Fruit fly (Drosophila melanogaster) whole organism, pupa: ENCODE data around the gene Muc68Ca.

Experiments used
- CG10348 ChIP-seq: fragments of 200-800 bp; sonication (Bioruptor generic); IDR thresholded peaks from 2 replicates; pipeline ENCODE4 v1.3.6; 2022; ENCODE audit warnings: missing biosample characterization, missing genetic modification characterization
- CG13204 ChIP-seq: fragments of 200-800 bp; sonication (Bioruptor generic); optimal IDR thresholded peaks from 2 replicates; lab custom pipeline; 2018; ENCODE audit warnings: missing biosample characterization, mild to moderate bottlenecking, missing genetic modification characterization, moderate library complexity
- CG15710 ChIP-seq: fragments of 200-800 bp; sonication (Bioruptor generic); optimal IDR thresholded peaks from 2 replicates; lab custom pipeline; 2018; ENCODE audit warnings: missing biosample characterization, mild to moderate bottlenecking, missing genetic modification characterization, moderate library complexity
- CG4496 ChIP-seq: fragments of 200-800 bp; sonication (Bioruptor generic); IDR thresholded peaks from 3 replicates; pipeline ENCODE4 v1.3.6; 2022; ENCODE audit warnings: missing biosample characterization, missing genetic modification characterization
- CG9948 ChIP-seq: fragments of 200-800 bp; sonication (Bioruptor generic); optimal IDR thresholded peaks from 2 replicates; lab custom pipeline; 2018; ENCODE audit warnings: missing biosample characterization, mild to moderate bottlenecking, missing genetic modification characterization, moderate library complexity
- EcR ChIP-seq: fragments of 200-800 bp; sonication (Bioruptor generic); optimal IDR thresholded peaks from 3 replicates; lab custom pipeline; 2019; ENCODE audit warnings: missing biosample characterization, missing genetic modification characterization, mild to moderate bottlenecking, moderate library complexity, missing genetic modification reagents
- Ets98B ChIP-seq: fragments of 200-800 bp; sonication (Bioruptor generic); IDR thresholded peaks from 2 replicates; pipeline ENCODE4 v1.3.6; 2022; ENCODE audit warnings: missing biosample characterization, missing genetic modification characterization
- Snoo ChIP-seq: fragments of 200-800 bp; sonication (Bioruptor generic); optimal IDR thresholded peaks from 3 replicates; lab custom pipeline; 2017; ENCODE audit warnings: missing biosample characterization, mild to moderate bottlenecking, missing genetic modification characterization, inconsistent platforms
- fd96Ca ChIP-seq: fragments of 200-800 bp; sonication (Bioruptor generic); IDR thresholded peaks from 3 replicates; pipeline ENCODE4 v1.3.6; 2022; ENCODE audit warnings: missing biosample characterization, missing genetic modification characterization
- gl ChIP-seq: fragments of 200-800 bp; sonication (Bioruptor generic); optimal IDR thresholded peaks from 2 replicates; lab custom pipeline; 2018; ENCODE audit warnings: missing biosample characterization, mild to moderate bottlenecking, missing genetic modification characterization

Muc68Ca gene

DNA sequence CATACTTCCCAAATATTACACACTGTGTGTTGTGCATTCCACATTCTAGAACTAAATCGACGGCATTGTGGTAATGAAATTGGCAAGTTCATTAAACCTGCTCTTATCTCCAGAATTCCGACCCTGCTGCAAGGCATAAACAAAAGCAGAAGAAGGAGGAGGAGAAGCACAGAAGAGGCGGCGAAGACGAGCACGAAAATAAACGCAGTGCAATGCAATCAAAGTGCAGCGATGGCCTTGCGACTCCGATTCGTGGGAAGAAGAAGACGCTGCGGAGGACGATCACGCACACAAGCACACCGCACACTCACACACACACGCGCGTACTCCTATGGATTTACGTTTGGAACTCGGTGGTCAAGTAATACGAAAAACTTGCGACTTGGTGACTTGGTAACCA, 59.0 kb downstream of the Muc68Ca start:
- TF ChIP-seq EcR (GFP tag; lab: Kevin White, UChicago) (peak; percentile 97), Ets98B (no peak), CG10348 (GFP tag; lab: Robert Waterston, UW) (no peak), Snoo (no peak), CG4496 (GFP tag; lab: Robert Waterston, UW) (0 out of 3 replicates have a peak, but pooled peaks have one; percentile 9), CG13204 (GFP tag; lab: Kevin White, UChicago) (peak; percentile 60), CG9948 (tag; lab: Kevin White, UChicago) (no peak), gl (tag; lab: Kevin White, UChicago) (no peak), CG15710 (tag; lab: Kevin White, UChicago) (no peak), fd96Ca (GFP tag; lab: Robert Waterston, UW) (no peak)
